Worm (Caenorhabditis elegans): ENCODE measurements around the gene T12B3.2.

Gene T12B3.2

DNA sequence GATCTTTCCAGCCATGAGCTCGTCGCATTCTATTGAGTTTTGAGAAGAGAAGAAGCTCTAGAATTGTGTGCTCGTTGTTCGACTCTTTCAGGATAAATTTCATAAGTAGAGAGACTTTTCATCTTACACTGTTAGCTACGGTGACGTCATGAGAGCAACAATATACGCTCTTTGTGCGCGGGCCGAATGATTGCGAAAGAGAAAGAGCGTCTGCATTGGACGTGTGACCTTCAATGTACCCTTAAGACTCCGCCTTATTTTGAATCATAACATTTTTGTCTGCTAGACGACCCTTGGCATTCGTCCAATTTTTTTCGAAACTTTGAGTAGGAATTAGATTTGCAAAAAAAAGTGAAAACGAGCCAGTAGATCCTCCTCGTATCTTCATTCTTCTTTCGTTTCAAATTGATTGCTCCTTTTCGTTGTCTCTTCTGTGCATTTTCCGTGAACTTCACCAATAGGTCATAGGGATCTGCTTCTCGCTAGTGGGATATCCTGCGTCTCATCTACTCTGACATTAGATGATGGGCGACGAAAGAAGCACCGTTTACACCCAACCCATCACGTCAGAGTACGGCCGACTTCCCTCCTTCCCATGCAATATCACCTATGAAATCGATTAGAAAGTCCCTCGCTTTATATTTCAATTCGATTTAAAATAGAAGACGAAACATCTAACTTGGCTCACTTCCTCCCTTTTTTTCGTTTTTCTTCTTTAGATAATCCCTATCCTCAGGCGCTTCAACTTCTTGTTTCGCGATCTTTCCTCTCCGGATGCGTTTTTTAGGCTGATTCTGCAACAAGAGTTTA is 15.1 kb downstream of the T12B3.2 start (continued):
- TF ChIP-seq snu-23 (GFP tag; optimal IDR thresholded peaks at IDR 0.05) = peak; percentile 43
- no peak for TF ChIP-seq unc-62 (GFP tag; optimal IDR thresholded peaks at IDR 0.05)
- TF ChIP-seq lin-13 (GFP tag; optimal IDR thresholded peaks at IDR 0.05) = peak; percentile 50
- TF ChIP-seq ets-5 (GFP tag; IDR thresholded peaks at IDR 0.05) = no peak
- no peak for TF ChIP-seq unc-98 (GFP tag; IDR thresholded peaks at IDR 0.05)
- peak in 1 of 2 experiments; percentile 31 for TF ChIP-seq lin-35 (GFP tag; optimal IDR thresholded peaks at IDR 0.05)
- no peak for TF ChIP-seq egl-27 (tag; optimal IDR thresholded peaks at IDR 0.05)
- no peak for TF ChIP-seq mef-2 (tag; optimal IDR thresholded peaks at IDR 0.05)
- TF ChIP-seq zip-4 (GFP tag; optimal IDR thresholded peaks at IDR 0.05) = peak; percentile 64
- TF ChIP-seq fkh-4 (tag; optimal IDR thresholded peaks at IDR 0.05; ENCODE audit: borderline replicate concordance) = no peak
- peak in 1 of 2 experiments; percentile 51 for TF ChIP-seq lsy-2 (tag; optimal IDR thresholded peaks at IDR 0.05)
- TF ChIP-seq hlh-4 (tag; optimal IDR thresholded peaks at IDR 0.05) = no peak
- no peak for TF ChIP-seq F16B12.6 (tag; optimal IDR thresholded peaks at IDR 0.05)
- peak; percentile 53 for TF ChIP-seq rnt-1 (tag; optimal IDR thresholded peaks at IDR 0.05)
- TF ChIP-seq blmp-1 (tag; optimal IDR thresholded peaks at IDR 0.05) = no peak
- no peak for TF ChIP-seq lin-15B (tag; optimal IDR thresholded peaks at IDR 0.05)
- no peak for TF ChIP-seq tlp-1 (tag; optimal IDR thresholded peaks at IDR 0.05)
- TF ChIP-seq nhr-71 (tag; optimal IDR thresholded peaks at IDR 0.05) = peak; percentile 82
- no peak for TF ChIP-seq pax-3 (tag; optimal IDR thresholded peaks at IDR 0.05)
- no peak for TF ChIP-seq ces-1 (GFP tag; optimal IDR thresholded peaks at IDR 0.05)
- peak; percentile 33 for TF ChIP-seq tbx-2 (tag; optimal IDR thresholded peaks at IDR 0.05)
- TF ChIP-seq nhr-76 (tag; optimal IDR thresholded peaks at IDR 0.05) = no peak
- no peak for TF ChIP-seq ama-1 (optimal IDR thresholded peaks at IDR 0.05)
- no peak for TF ChIP-seq sup-37 (GFP tag; optimal IDR thresholded peaks at IDR 0.05)
- TF ChIP-seq sox-4 (tag; optimal IDR thresholded peaks at IDR 0.05) = no peak
- no peak for TF ChIP-seq C16A3.4 (tag; optimal IDR thresholded peaks at IDR 0.05)
- TF ChIP-seq vab-15 (tag; optimal IDR thresholded peaks at IDR 0.05) = no peak
- no peak for TF ChIP-seq efl-3 (GFP tag; optimal IDR thresholded peaks at IDR 0.05)
- TF ChIP-seq hpl-2 (GFP tag; optimal IDR thresholded peaks at IDR 0.05) = no peak
- no peak for TF ChIP-seq ceh-63 (GFP tag; optimal IDR thresholded peaks at IDR 0.05)
- peak; percentile 33 for TF ChIP-seq irx-1 (tag; optimal IDR thresholded peaks at IDR 0.05)
- TF ChIP-seq nhr-28 (tag; optimal IDR thresholded peaks at IDR 0.05) = no peak
- no peak for TF ChIP-seq aly-2 (tag; optimal IDR thresholded peaks at IDR 0.05)
- TF ChIP-seq alr-1 (tag; optimal IDR thresholded peaks at IDR 0.05; ENCODE audit: borderline replicate concordance) = no peak
- no peak for TF ChIP-seq nhr-90 (tag; optimal IDR thresholded peaks at IDR 0.05; ENCODE audit: poor library complexity)
- no peak for TF ChIP-seq nhr-11 (tag; optimal IDR thresholded peaks at IDR 0.05)
- no peak for TF ChIP-seq egl-13 (tag; optimal IDR thresholded peaks at IDR 0.05)
- TF ChIP-seq hlh-17 (GFP tag; optimal IDR thresholded peaks at IDR 0.05; ENCODE audit: borderline replicate concordance) = no peak
- peak; percentile 73 for TF ChIP-seq nhr-19 (GFP tag; conservative IDR thresholded peaks at IDR 0.05)
- peak; percentile 75 for TF ChIP-seq skn-1 (tag; optimal IDR thresholded peaks at IDR 0.05)

DNA sequence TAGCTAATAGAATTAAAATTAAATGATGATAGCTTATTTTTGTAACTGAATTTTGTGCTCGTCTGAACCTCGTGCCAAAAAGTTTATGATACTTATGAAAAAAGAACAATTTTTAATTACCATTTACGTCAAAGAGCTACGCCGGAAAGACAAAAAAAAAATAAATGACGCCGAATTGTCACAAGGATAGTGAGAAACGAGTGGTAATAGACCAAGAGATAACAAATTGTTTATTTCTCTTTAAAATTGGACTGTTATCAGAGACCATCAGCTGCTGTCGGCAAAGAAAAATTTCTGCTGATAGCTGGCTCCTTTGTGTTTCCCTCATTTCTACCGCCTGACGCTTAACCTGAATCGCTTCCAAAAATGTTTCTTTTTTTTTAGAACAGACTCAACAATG is 17.1 kb downstream of the T12B3.2 start, which contains the start of gene pitr-1:
TSS of gene pitr-1 (plus strand) at position 386 of the 400 bp plus-strand sequence.
- peak; percentile 87 for TF ChIP-seq elt-2 (tag; optimal IDR thresholded peaks at IDR 0.05)
- TF ChIP-seq pqm-1 (tag; optimal IDR thresholded peaks at IDR 0.05) = peak; percentile 54
- TF ChIP-seq ztf-4 (tag; optimal IDR thresholded peaks at IDR 0.05) = no peak
- peak; percentile 9 for TF ChIP-seq lin-14 (GFP tag; optimal IDR thresholded peaks at IDR 0.05)
- TF ChIP-seq nhr-71 (tag; optimal IDR thresholded peaks at IDR 0.05) = peak; percentile 43
- no peak for TF ChIP-seq nhr-11 (tag; optimal IDR thresholded peaks at IDR 0.05)
- no peak for TF ChIP-seq sox-4 (tag; optimal IDR thresholded peaks at IDR 0.05)
- peak; percentile 21 for TF ChIP-seq rnt-1 (tag; optimal IDR thresholded peaks at IDR 0.05)
- no peak for TF ChIP-seq dpl-1 (GFP tag; optimal IDR thresholded peaks at IDR 0.05)
- no peak for TF ChIP-seq nhr-12 (tag; optimal IDR thresholded peaks at IDR 0.05)
- peak in 1 of 2 experiments; percentile 33 for TF ChIP-seq lin-35 (GFP tag; optimal IDR thresholded peaks at IDR 0.05)
- no peak for TF ChIP-seq zip-4 (GFP tag; optimal IDR thresholded peaks at IDR 0.05)
- TF ChIP-seq C04F5.9 (tag; optimal IDR thresholded peaks at IDR 0.05) = no peak
- TF ChIP-seq lir-3 (tag; optimal IDR thresholded peaks at IDR 0.05; ENCODE audit: poor library complexity) = no peak
- TF ChIP-seq tlp-1 (tag; optimal IDR thresholded peaks at IDR 0.05) = no peak
- TF ChIP-seq C16A3.4 (tag; optimal IDR thresholded peaks at IDR 0.05) = no peak
- peak; percentile 6 for TF ChIP-seq nhr-90 (tag; optimal IDR thresholded peaks at IDR 0.05; ENCODE audit: poor library complexity)
- no peak for TF ChIP-seq efl-3 (GFP tag; optimal IDR thresholded peaks at IDR 0.05)
- TF ChIP-seq efl-1 (optimal IDR thresholded peaks at IDR 0.05) = no peak
- TF ChIP-seq efl-1 (GFP tag; optimal IDR thresholded peaks at IDR 0.05 in 1 of 2) = peak in 1 of 2 experiments; percentile 44
- no peak for TF ChIP-seq grh-1 (GFP tag; IDR thresholded peaks at IDR 0.05)
